Worm (Caenorhabditis elegans) whole organism, young adult: ENCODE results near the gene F56D6.18.

Source experiments
- B0035.1 ChIP-seq: sonication (generic microtip); optimal IDR thresholded peaks from 2 replicates; lab custom pipeline; 2016; ENCODE audit warnings: missing genetic modification characterization, mild to moderate bottlenecking, missing compliant biosample characterization, missing genotype, missing genetic modification reagents
- C17E4.6 ChIP-seq: fragments of 200-800 bp; sonication (Bioruptor generic); IDR thresholded peaks from 2 replicates; pipeline ENCODE4 v1.3.6; 2022; ENCODE audit warnings: missing genetic modification reagents, missing genetic modification characterization, missing compliant biosample characterization
- T26A5.8 ChIP-seq: sonication (generic microtip); optimal IDR thresholded peaks from 2 replicates; lab custom pipeline; 2016; ENCODE audit warnings: missing genetic modification characterization, missing compliant biosample characterization
- Y56A3A.18 ChIP-seq: fragments of 200-800 bp; sonication (Bioruptor generic); IDR thresholded peaks from 2 replicates; pipeline ENCODE4 v1.3.6; 2022; ENCODE audit warnings: missing genetic modification reagents, missing genetic modification characterization, missing compliant biosample characterization
- aptf-3 ChIP-seq: fragments of 200-800 bp; sonication (Bioruptor generic); IDR thresholded peaks from 2 replicates; pipeline ENCODE4 v1.3.6; 2022; ENCODE audit warnings: missing genetic modification characterization, missing compliant biosample characterization
- attf-5 ChIP-seq: fragments of 200-800 bp; sonication (Bioruptor generic); optimal IDR thresholded peaks from 2 replicates; lab custom pipeline; 2018; ENCODE audit warnings: mild to moderate bottlenecking, missing genetic modification characterization, missing compliant biosample characterization
- bed-1 ChIP-seq: fragments of 200-800 bp; sonication (Bioruptor generic); IDR thresholded peaks from 2 replicates; pipeline ENCODE4 v1.3.6; 2022; ENCODE audit warnings: missing genetic modification reagents, missing genetic modification characterization, missing compliant biosample characterization
- ets-4 ChIP-seq: fragments of 200-800 bp; sonication (Bioruptor generic); optimal IDR thresholded peaks from 2 replicates; lab custom pipeline; 2018; ENCODE audit warnings: mild to moderate bottlenecking, missing genetic modification characterization, missing compliant biosample characterization
- mcd-1 ChIP-seq: fragments of 200-800 bp; sonication (Bioruptor generic); IDR thresholded peaks from 2 replicates; pipeline ENCODE4 v1.3.6; 2022; ENCODE audit warnings: missing genetic modification reagents, missing genetic modification characterization, missing compliant biosample characterization
- mxl-1 ChIP-seq: sonication (generic microtip); optimal IDR thresholded peaks from 2 replicates; lab custom pipeline; 2016; ENCODE audit warnings: missing genetic modification characterization, missing compliant biosample characterization
- nfya-1 ChIP-seq: sonication (generic microtip); optimal IDR thresholded peaks from 2 replicates; lab custom pipeline; 2017; ENCODE audit warnings: antibody characterized with exemption, missing compliant biosample characterization, missing genetic modification characterization, borderline replicate concordance; ENCODE audit not compliant: insufficient read depth
- nhr-90 ChIP-seq: sonication (generic microtip); optimal IDR thresholded peaks from 2 replicates; lab custom pipeline; 2016; ENCODE audit warnings: missing genotype, mild to moderate bottlenecking, missing genetic modification characterization, missing compliant biosample characterization
- snpc-1.3 ChIP-seq: sonication (generic microtip); optimal IDR thresholded peaks from 2 replicates; lab custom pipeline; 2017; ENCODE audit warnings: missing genetic modification characterization, mild to moderate bottlenecking, missing compliant biosample characterization, antibody characterized with exemption, moderate library complexity, missing genotype, missing genetic modification reagents; ENCODE audit not compliant: insufficient read depth
- unc-62 ChIP-seq: fragments of 150-350 bp; optimal IDR thresholded peaks from 2 replicates; lab custom pipeline; 2014; ENCODE audit warnings: missing biosample characterization, missing genetic modification reagents, missing genetic modification characterization

DNA sequence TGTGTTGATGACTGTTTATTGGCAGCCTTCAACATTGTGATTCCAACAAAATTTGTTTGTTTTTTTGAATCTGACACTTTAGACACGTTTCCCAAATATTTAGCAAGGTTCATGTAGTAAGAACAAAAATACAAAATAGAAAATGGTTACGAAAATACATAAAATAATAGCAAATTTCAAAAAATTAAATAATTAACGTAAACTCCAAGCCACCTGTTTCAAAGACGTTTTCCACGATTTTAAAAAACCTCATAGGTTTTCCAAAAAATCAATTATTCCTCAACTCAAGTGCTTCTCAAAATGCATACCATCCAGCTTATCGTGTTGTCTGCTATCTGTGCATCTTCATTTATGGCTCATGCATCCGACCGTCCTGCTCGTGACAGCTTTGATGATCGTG is 5.7 kb upstream of the F56D6.18 start, which contains the start of gene F56D6.14:
- TF ChIP-seq unc-62 (no peak), attf-5 (GFP tag; lab: Kevin White, UChicago) (no peak), ets-4 (GFP tag; lab: Kevin White, UChicago) (no peak), Y56A3A.18 (GFP tag; lab: Robert Waterston, UW) (no peak), B0035.1 (tag; lab: Kevin White, UChicago) (no peak), T26A5.8 (tag; lab: Kevin White, UChicago) (no peak), C17E4.6 (GFP tag; lab: Robert Waterston, UW) (no peak), mcd-1 (GFP tag; lab: Robert Waterston, UW) (no peak), nhr-90 (tag; lab: Kevin White, UChicago) (no peak), aptf-3 (GFP tag; lab: Robert Waterston, UW) (no peak), mxl-1 (tag; lab: Kevin White, UChicago) (no peak), nfya-1 (tag; lab: Kevin White, UChicago) (no peak), bed-1 (GFP tag; lab: Robert Waterston, UW) (no peak), snpc-1.3 (tag; lab: Kevin White, UChicago) (no peak)
